Worm (Caenorhabditis elegans) whole organism, young adult: ENCODE results near the gene C02D5.2.

Source experiments
- B0336.3 ChIP-seq: fragments of 200-800 bp; sonication (Bioruptor generic); IDR thresholded peaks from 2 replicates; pipeline ENCODE4 v1.3.6; 2022; ENCODE audit warnings: missing genetic modification characterization, missing compliant biosample characterization
- F39B2.1 ChIP-seq: fragments of 200-800 bp; sonication (Bioruptor generic); IDR thresholded peaks from 2 replicates; pipeline ENCODE4 v1.3.6; 2022; ENCODE audit warnings: missing genetic modification reagents, missing genetic modification characterization, missing compliant biosample characterization
- K11D2.4 ChIP-seq: fragments of 200-800 bp; sonication (Bioruptor generic); IDR thresholded peaks from 2 replicates; pipeline ENCODE4 v1.3.6; 2022; ENCODE audit warnings: missing genetic modification reagents, missing genetic modification characterization, missing compliant biosample characterization
- Y56A3A.18 ChIP-seq: fragments of 200-800 bp; sonication (Bioruptor generic); IDR thresholded peaks from 2 replicates; pipeline ENCODE4 v1.3.6; 2022; ENCODE audit warnings: missing genetic modification reagents, missing genetic modification characterization, missing compliant biosample characterization
- ama-1 ChIP-seq, 3 experiments: fragments of 150-350 bp in 1 of 3; sonication (generic microtip) in 2 of 3; optimal IDR thresholded peaks; 2 replicates each; lab custom pipeline; 2014 to 2018; ENCODE audit warnings: missing biosample characterization in 2 of 3, missing genetic modification characterization in 2 of 3, missing genetic modification reagents in 2 of 3
- ceh-100 ChIP-seq: fragments of 200-800 bp; sonication (Bioruptor generic); IDR thresholded peaks from 2 replicates; pipeline ENCODE4 v1.3.6; 2022; ENCODE audit warnings: missing genetic modification reagents, missing genetic modification characterization, missing compliant biosample characterization
- dpl-1 ChIP-seq: fragments of 150-350 bp; optimal IDR thresholded peaks from 2 replicates; lab custom pipeline; 2014; ENCODE audit warnings: missing biosample characterization, missing genetic modification reagents, missing genetic modification characterization
- lsl-1 ChIP-seq: fragments of 200-800 bp; sonication (Bioruptor generic); optimal IDR thresholded peaks from 2 replicates; lab custom pipeline; 2018; ENCODE audit warnings: mild to moderate bottlenecking, missing genetic modification characterization, moderate library complexity, missing compliant biosample characterization
- lsy-27 ChIP-seq: sonication (generic microtip); optimal IDR thresholded peaks from 2 replicates; lab custom pipeline; 2017; ENCODE audit warnings: missing genetic modification characterization, mild to moderate bottlenecking, missing compliant biosample characterization, antibody characterized with exemption, missing genotype, borderline replicate concordance; ENCODE audit not compliant: insufficient read depth
- nhr-90 ChIP-seq: sonication (generic microtip); optimal IDR thresholded peaks from 2 replicates; lab custom pipeline; 2016; ENCODE audit warnings: missing genotype, mild to moderate bottlenecking, missing genetic modification characterization, missing compliant biosample characterization
- repo-1 ChIP-seq: sonication (generic microtip); optimal IDR thresholded peaks from 2 replicates; lab custom pipeline; 2017; ENCODE audit warnings: mild to moderate bottlenecking, missing genetic modification characterization, missing compliant biosample characterization
- unc-130 ChIP-seq: sonication (generic microtip); optimal IDR thresholded peaks from 2 replicates; lab custom pipeline; 2016; ENCODE audit warnings: missing genetic modification reagents, missing genetic modification characterization, missing compliant biosample characterization
- unc-62 ChIP-seq: fragments of 150-350 bp; optimal IDR thresholded peaks from 2 replicates; lab custom pipeline; 2014; ENCODE audit warnings: missing biosample characterization, missing genetic modification reagents, missing genetic modification characterization
- zim-3 ChIP-seq: sonication (generic microtip); optimal IDR thresholded peaks from 2 replicates; lab custom pipeline; 2017; ENCODE audit warnings: mild to moderate bottlenecking, missing genetic modification characterization, moderate library complexity, missing compliant biosample characterization

- TF ChIP-seq B0336.3 (no peak), F39B2.1 (GFP tag; lab: Robert Waterston, UW) (no peak), unc-130 (GFP tag; lab: Kevin White, UChicago) (no peak), ama-1 (optimal IDR thresholded peaks at IDR 0.05; lab: Kevin White, UChicago) (no peak), ama-1 (GFP tag; optimal IDR thresholded peaks at IDR 0.05; lab: Kevin White, UChicago) (no peak), K11D2.4 (GFP tag; lab: Robert Waterston, UW) (no peak), zim-3 (tag; lab: Kevin White, UChicago) (no peak), unc-62 (GFP tag; lab: Kevin White, UChicago) (no peak), ceh-100 (no peak), dpl-1 (GFP tag; lab: Kevin White, UChicago) (no peak), nhr-90 (tag; lab: Kevin White, UChicago) (no peak), repo-1 (tag; lab: Kevin White, UChicago) (no peak), Y56A3A.18 (GFP tag; lab: Robert Waterston, UW) (no peak), lsy-27 (tag; lab: Kevin White, UChicago) (no peak), lsl-1 (GFP tag; lab: Kevin White, UChicago) (no peak)
Observed at ce11 chrIII:8552125-8552524, 5.0 kb upstream of the C02D5.2 start, which contains the start of gene C02D5.4.
